Worm (Caenorhabditis elegans) whole organism, young adult: ENCODE results near the gene D2096.6.
A peak's percentile ranks its signal among the peaks of the same experiment; 100 is the strongest.

ENCODE experiments used
- B0336.3 ChIP-seq: fragments of 200-800 bp; sonication (Bioruptor generic); IDR thresholded peaks from 2 replicates; pipeline ENCODE4 v1.3.6; 2022; ENCODE audit warnings: missing genetic modification characterization, missing compliant biosample characterization
- C17E4.6 ChIP-seq: fragments of 200-800 bp; sonication (Bioruptor generic); IDR thresholded peaks from 2 replicates; pipeline ENCODE4 v1.3.6; 2022; ENCODE audit warnings: missing genetic modification reagents, missing genetic modification characterization, missing compliant biosample characterization
- F22D6.2 ChIP-seq: sonication (generic microtip); optimal IDR thresholded peaks from 2 replicates; lab custom pipeline; 2016; ENCODE audit warnings: mild to moderate bottlenecking, missing genetic modification characterization, missing compliant biosample characterization
- F49E8.2 ChIP-seq: sonication (generic microtip); optimal IDR thresholded peaks from 3 replicates; lab custom pipeline; 2017; ENCODE audit warnings: missing genetic modification characterization, mild to moderate bottlenecking, missing compliant biosample characterization, antibody characterized with exemption, moderate library complexity; ENCODE audit not compliant: insufficient read depth
- K12H6.12 ChIP-seq: fragments of 200-800 bp; sonication (Bioruptor generic); optimal IDR thresholded peaks from 2 replicates; lab custom pipeline; 2018; ENCODE audit warnings: mild to moderate bottlenecking, missing genetic modification characterization, missing compliant biosample characterization
- Y56A3A.18 ChIP-seq: fragments of 200-800 bp; sonication (Bioruptor generic); IDR thresholded peaks from 2 replicates; pipeline ENCODE4 v1.3.6; 2022; ENCODE audit warnings: missing genetic modification reagents, missing genetic modification characterization, missing compliant biosample characterization
- Y95B8A.8 ChIP-seq: fragments of 200-800 bp; sonication (Bioruptor generic); IDR thresholded peaks from 2 replicates; pipeline ENCODE4 v1.3.6; 2022; ENCODE audit warnings: missing genetic modification reagents, missing genetic modification characterization, missing compliant biosample characterization
- akir-1 ChIP-seq: fragments of 200-800 bp; sonication (Bioruptor generic); optimal IDR thresholded peaks from 2 replicates; lab custom pipeline; 2018; ENCODE audit warnings: mild to moderate bottlenecking, missing genetic modification characterization, moderate library complexity, missing compliant biosample characterization
- attf-3 ChIP-seq: fragments of 200-800 bp; sonication (Bioruptor generic); conservative IDR thresholded peaks from 2 replicates; pipeline ENCODE4 v1.3.6; 2022; ENCODE audit warnings: missing genetic modification reagents, missing genetic modification characterization, missing compliant biosample characterization
- attf-5 ChIP-seq: fragments of 200-800 bp; sonication (Bioruptor generic); optimal IDR thresholded peaks from 2 replicates; lab custom pipeline; 2018; ENCODE audit warnings: mild to moderate bottlenecking, missing genetic modification characterization, missing compliant biosample characterization
- bed-1 ChIP-seq: fragments of 200-800 bp; sonication (Bioruptor generic); IDR thresholded peaks from 2 replicates; pipeline ENCODE4 v1.3.6; 2022; ENCODE audit warnings: missing genetic modification reagents, missing genetic modification characterization, missing compliant biosample characterization
- bed-2 ChIP-seq: fragments of 200-800 bp; sonication (Bioruptor generic); IDR thresholded peaks from 2 replicates; pipeline ENCODE4 v1.3.6; 2022; ENCODE audit warnings: missing genetic modification reagents, missing genetic modification characterization, missing compliant biosample characterization
- ceh-27 ChIP-seq: fragments of 200-800 bp; sonication (Bioruptor generic); optimal IDR thresholded peaks from 2 replicates; lab custom pipeline; 2018; ENCODE audit warnings: mild to moderate bottlenecking, missing genetic modification characterization, moderate library complexity, missing compliant biosample characterization
- ceh-40 ChIP-seq: fragments of 200-800 bp; sonication (Bioruptor generic); IDR thresholded peaks from 2 replicates; pipeline ENCODE4 v1.3.6; 2022; ENCODE audit warnings: missing genetic modification characterization, missing compliant biosample characterization
- ceh-91 ChIP-seq: fragments of 200-800 bp; sonication (Bioruptor generic); IDR thresholded peaks from 2 replicates; pipeline ENCODE4 v1.3.6; 2022; ENCODE audit warnings: missing genetic modification reagents, missing genetic modification characterization, missing compliant biosample characterization
- efl-1 ChIP-seq: fragments of 150-350 bp; optimal IDR thresholded peaks from 2 replicates; lab custom pipeline; 2014; ENCODE audit warnings: missing biosample characterization, missing genetic modification reagents, missing genetic modification characterization
- egl-18 ChIP-seq: fragments of 200-800 bp; sonication (Bioruptor generic); IDR thresholded peaks from 2 replicates; pipeline ENCODE4 v1.3.6; 2022; ENCODE audit warnings: missing genetic modification reagents, missing genetic modification characterization, missing compliant biosample characterization
- egrh-3 ChIP-seq: fragments of 200-800 bp; sonication (Bioruptor generic); IDR thresholded peaks from 2 replicates; pipeline ENCODE4 v1.3.6; 2022; ENCODE audit warnings: missing genetic modification reagents, missing genetic modification characterization, missing compliant biosample characterization
- hlh-12 ChIP-seq: sonication (generic microtip); optimal IDR thresholded peaks from 2 replicates; lab custom pipeline; 2016; ENCODE audit warnings: missing genetic modification characterization, missing compliant biosample characterization
- hsf-1 ChIP-seq: fragments of 200-800 bp; sonication (Bioruptor generic); IDR thresholded peaks from 2 replicates; pipeline ENCODE4 v1.3.6; 2022; ENCODE audit warnings: missing genetic modification reagents, missing genetic modification characterization, missing compliant biosample characterization
- lin-26 ChIP-seq: fragments of 200-800 bp; sonication (Bioruptor generic); IDR thresholded peaks from 2 replicates; pipeline ENCODE4 v1.3.6; 2022; ENCODE audit warnings: missing genetic modification reagents, missing genetic modification characterization, missing compliant biosample characterization
- lin-35 ChIP-seq, 3 experiments: fragments of 150-350 bp in 2 of 3; sonication (generic microtip) in 1 of 3; optimal IDR thresholded peaks; 2 replicates each; lab custom pipeline; 2014 to 2018; ENCODE audit warnings: missing biosample characterization in 3 of 3, missing genetic modification characterization in 3 of 3, missing genetic modification reagents in 3 of 3
- lin-40 ChIP-seq: sonication (generic microtip); optimal IDR thresholded peaks from 2 replicates; lab custom pipeline; 2016; ENCODE audit warnings: missing genetic modification characterization, mild to moderate bottlenecking, missing compliant biosample characterization, missing genotype, missing genetic modification reagents
- lsl-1 ChIP-seq: fragments of 200-800 bp; sonication (Bioruptor generic); optimal IDR thresholded peaks from 2 replicates; lab custom pipeline; 2018; ENCODE audit warnings: mild to moderate bottlenecking, missing genetic modification characterization, moderate library complexity, missing compliant biosample characterization
- mel-28 ChIP-seq: sonication (generic microtip); optimal IDR thresholded peaks from 2 replicates; lab custom pipeline; 2016; ENCODE audit warnings: borderline replicate concordance, mild to moderate bottlenecking, missing genetic modification characterization, missing compliant biosample characterization
- mxl-1 ChIP-seq: sonication (generic microtip); optimal IDR thresholded peaks from 2 replicates; lab custom pipeline; 2016; ENCODE audit warnings: missing genetic modification characterization, missing compliant biosample characterization
- nfya-2 ChIP-seq: fragments of 200-800 bp; sonication (Bioruptor generic); IDR thresholded peaks from 2 replicates; pipeline ENCODE4 v1.3.6; 2022; ENCODE audit warnings: missing genetic modification reagents, missing genetic modification characterization, missing compliant biosample characterization
- nfyb-1 ChIP-seq: fragments of 200-800 bp; sonication (Bioruptor generic); IDR thresholded peaks from 2 replicates; pipeline ENCODE4 v1.3.6; 2022; ENCODE audit warnings: missing genetic modification reagents, missing genetic modification characterization, missing compliant biosample characterization
- nhr-179 ChIP-seq: sonication (generic microtip); optimal IDR thresholded peaks from 2 replicates; lab custom pipeline; 2016; ENCODE audit warnings: mild to moderate bottlenecking, missing genetic modification characterization, missing compliant biosample characterization
- nhr-80 ChIP-seq: sonication (generic microtip); optimal IDR thresholded peaks from 2 replicates; lab custom pipeline; 2016; ENCODE audit warnings: missing genetic modification characterization, missing compliant biosample characterization
- pbrm-1 ChIP-seq: fragments of 200-800 bp; sonication (Bioruptor generic); IDR thresholded peaks from 2 replicates; pipeline ENCODE4 v1.3.6; 2022; ENCODE audit warnings: missing genetic modification reagents, missing genetic modification characterization, missing compliant biosample characterization
- rcor-1 ChIP-seq: fragments of 200-800 bp; sonication (Bioruptor generic); IDR thresholded peaks from 2 replicates; pipeline ENCODE4 v1.3.6; 2022; ENCODE audit warnings: missing genetic modification reagents, missing genetic modification characterization, missing compliant biosample characterization
- sea-2 ChIP-seq: fragments of 200-800 bp; sonication (Bioruptor generic); IDR thresholded peaks from 2 replicates; pipeline ENCODE4 v1.3.6; 2022; ENCODE audit warnings: missing genetic modification characterization, missing compliant biosample characterization
- snpc-1.1 ChIP-seq: sonication (generic microtip); optimal IDR thresholded peaks from 2 replicates; lab custom pipeline; 2017; ENCODE audit warnings: missing genetic modification characterization, mild to moderate bottlenecking, missing compliant biosample characterization, antibody characterized with exemption, moderate library complexity, missing genotype, missing genetic modification reagents; ENCODE audit not compliant: insufficient read depth
- snpc-1.3 ChIP-seq: sonication (generic microtip); optimal IDR thresholded peaks from 2 replicates; lab custom pipeline; 2017; ENCODE audit warnings: missing genetic modification characterization, mild to moderate bottlenecking, missing compliant biosample characterization, antibody characterized with exemption, moderate library complexity, missing genotype, missing genetic modification reagents; ENCODE audit not compliant: insufficient read depth
- snpc-3.4 ChIP-seq: sonication (generic microtip); optimal IDR thresholded peaks from 2 replicates; lab custom pipeline; 2017; ENCODE audit warnings: missing genetic modification characterization, mild to moderate bottlenecking, missing compliant biosample characterization, antibody characterized with exemption, moderate library complexity, missing genotype, missing genetic modification reagents
- snpc-4 ChIP-seq, 5 experiments: fragments of 150-350 bp in 1 of 5; sonication (generic microtip) in 4 of 5; optimal IDR thresholded peaks; 2 replicates each; lab custom pipeline; 2014 to 2018; ENCODE audit warnings: missing genetic modification characterization in 5 of 5, missing biosample characterization in 3 of 5, antibody characterized with exemption in 2 of 5, mild to moderate bottlenecking in 2 of 5, missing compliant biosample characterization in 2 of 5, missing genotype in 2 of 5, moderate library complexity in 2 of 5, missing genetic modification reagents in 1 of 5
- tbp1 ChIP-seq: fragments of 200-800 bp; sonication (Bioruptor generic); optimal IDR thresholded peaks from 2 replicates; lab custom pipeline; 2018; ENCODE audit warnings: mild to moderate bottlenecking, missing genetic modification characterization, missing compliant biosample characterization
- tlf-1 ChIP-seq: fragments of 200-800 bp; sonication (Bioruptor generic); optimal IDR thresholded peaks from 2 replicates; lab custom pipeline; 2018; ENCODE audit warnings: mild to moderate bottlenecking, missing genetic modification characterization, missing compliant biosample characterization
- xnd-1 ChIP-seq: sonication (generic microtip); optimal IDR thresholded peaks from 2 replicates; lab custom pipeline; 2016; ENCODE audit warnings: missing genotype, missing genetic modification reagents, missing genetic modification characterization, missing compliant biosample characterization
- ztf-25 ChIP-seq: fragments of 200-800 bp; sonication (Bioruptor generic); IDR thresholded peaks from 2 replicates; pipeline ENCODE4 v1.3.6; 2022; ENCODE audit warnings: missing genetic modification reagents, missing genetic modification characterization, missing compliant biosample characterization
- ztf-26 ChIP-seq: sonication (generic microtip); optimal IDR thresholded peaks from 2 replicates; lab custom pipeline; 2017; ENCODE audit warnings: missing genetic modification characterization, missing compliant biosample characterization
- ztf-3 ChIP-seq: fragments of 200-800 bp; sonication (Bioruptor generic); optimal IDR thresholded peaks from 2 replicates; lab custom pipeline; 2018; ENCODE audit warnings: mild to moderate bottlenecking, missing genetic modification characterization, missing compliant biosample characterization

Gene D2096.6

DNA sequence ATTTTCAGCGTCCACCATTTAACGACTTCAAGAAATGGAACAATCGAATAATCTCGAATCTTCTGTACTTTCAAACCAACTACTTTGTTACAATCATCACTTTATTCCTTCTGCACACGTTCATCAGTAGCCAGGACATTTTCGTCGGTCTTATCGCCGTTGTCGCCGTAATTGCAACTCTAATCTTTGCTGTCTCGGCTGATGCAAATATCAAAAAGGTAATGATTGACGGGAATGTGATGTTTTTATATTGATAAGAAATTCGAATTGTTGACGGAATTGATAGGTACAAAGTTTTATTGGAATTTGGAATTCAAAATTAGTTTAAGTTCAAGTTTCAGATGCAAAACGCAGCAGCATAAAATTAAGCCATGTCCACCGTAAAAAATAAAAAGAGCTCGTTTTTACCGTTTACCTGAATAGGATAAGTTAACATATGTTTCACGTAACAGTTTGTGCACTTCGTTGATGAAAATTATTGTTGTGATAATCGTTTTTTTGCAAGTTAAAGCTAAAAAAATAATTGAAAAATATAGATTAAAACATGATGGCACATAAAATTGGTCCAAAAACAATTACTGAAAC lies 11.3 kb upstream of the D2096.6 start (continued):
- TF ChIP-seq xnd-1 (tag; lab: Kevin White, UChicago): no peak

DNA sequence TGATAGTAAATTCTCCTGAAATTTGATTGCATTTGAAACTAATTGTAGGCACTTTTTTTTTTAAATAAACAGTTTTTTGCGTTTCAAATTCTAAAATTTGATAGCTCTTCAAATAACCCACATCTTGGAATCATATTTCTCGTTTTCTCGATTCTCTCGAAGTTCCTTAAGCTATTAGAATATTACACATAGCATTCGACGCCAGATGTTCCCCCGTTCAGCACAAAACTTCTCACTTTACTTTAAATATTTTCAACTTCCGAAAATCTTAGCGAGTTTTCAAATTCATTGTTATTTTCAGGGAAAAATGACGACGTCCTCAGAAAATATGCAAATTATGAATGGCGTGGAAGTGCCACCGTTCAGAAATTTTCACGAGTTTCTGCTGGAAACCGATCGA lies 10.6 kb upstream of the D2096.6 start, which contains the start of gene praf-3:
praf-3 (plus strand) TSS at position 301 of the 400 bp plus-strand sequence.
- TF ChIP-seq snpc-1.1 (tag; lab: Kevin White, UChicago): no peak
- no peak for TF ChIP-seq lin-35 (GFP tag; optimal IDR thresholded peaks at IDR 0.05; lab: Kevin White, UChicago)
- TF ChIP-seq ceh-91 (GFP tag; lab: Robert Waterston, UW): no peak
- TF ChIP-seq egl-18 (GFP tag; lab: Robert Waterston, UW): no peak
- TF ChIP-seq attf-3 (GFP tag; lab: Robert Waterston, UW): no peak
- no peak for TF ChIP-seq nhr-179 (tag; lab: Kevin White, UChicago)
- TF ChIP-seq ceh-40: no peak
- TF ChIP-seq ztf-25 (GFP tag; lab: Robert Waterston, UW): no peak
- no peak for TF ChIP-seq ztf-26 (tag; lab: Kevin White, UChicago)
- no peak for TF ChIP-seq akir-1 (GFP tag; lab: Kevin White, UChicago)
- TF ChIP-seq mxl-1: no peak
- TF ChIP-seq efl-1: no peak
- no peak for TF ChIP-seq bed-1

DNA sequence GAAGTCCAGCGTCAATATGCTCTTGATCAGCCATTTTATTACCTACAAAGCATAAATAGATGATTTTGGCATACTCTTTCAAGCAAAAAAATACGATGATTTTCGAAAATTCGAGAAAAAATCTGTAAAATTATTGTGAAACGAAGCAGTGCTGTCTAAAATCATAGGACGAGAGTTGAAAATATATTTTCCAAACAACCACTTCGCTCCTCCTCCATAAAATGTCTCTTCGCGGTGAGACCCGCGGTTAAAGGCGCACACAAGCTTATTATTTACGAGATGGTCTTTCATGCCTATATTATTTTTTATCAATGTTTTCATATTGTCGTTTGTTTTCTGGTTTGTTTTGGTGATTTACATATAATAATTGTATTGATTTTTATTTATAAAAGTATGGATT lies 10.2 kb upstream of the D2096.6 start, which contains the start of gene nap-1:
nap-1 (minus strand) TSS at position 42 of the 400 bp plus-strand sequence.
- no peak for TF ChIP-seq F22D6.2 (tag; lab: Kevin White, UChicago)
- no peak for TF ChIP-seq mel-28 (tag; lab: Kevin White, UChicago)
- no peak for TF ChIP-seq tlf-1
- no peak for TF ChIP-seq hlh-12 (tag; lab: Kevin White, UChicago)
- TF ChIP-seq F49E8.2 (tag; lab: Kevin White, UChicago): no peak
- no peak for TF ChIP-seq K12H6.12
- peak; percentile 58 for TF ChIP-seq nhr-80 (tag; lab: Kevin White, UChicago)
- TF ChIP-seq B0336.3 (GFP tag; lab: Robert Waterston, UW): no peak
- peak; percentile 55 for TF ChIP-seq ceh-27 (GFP tag; lab: Kevin White, UChicago)
- peak; percentile 75 for TF ChIP-seq attf-5 (GFP tag; lab: Kevin White, UChicago)
- TF ChIP-seq C17E4.6 (GFP tag; lab: Robert Waterston, UW): no peak
- no peak for TF ChIP-seq ceh-40
- TF ChIP-seq snpc-4 (GFP tag; optimal IDR thresholded peaks at IDR 0.05; lab: Kevin White, UChicago): no peak
- TF ChIP-seq snpc-4 (tag; optimal IDR thresholded peaks at IDR 0.05; lab: Kevin White, UChicago): peak in 2 of 4 experiments; percentile 53 to 80
- TF ChIP-seq tbp1 (GFP tag; lab: Kevin White, UChicago): peak; percentile 55
- no peak for TF ChIP-seq nfya-2 (GFP tag; lab: Robert Waterston, UW)
- no peak; the same call in 1 of the 2 replicates for TF ChIP-seq egrh-3 (GFP tag; lab: Robert Waterston, UW)
- TF ChIP-seq nfyb-1 (GFP tag; lab: Robert Waterston, UW): 0 out of 2 replicates have a peak, but pooled peaks have one; percentile 49
- TF ChIP-seq lsl-1 (GFP tag; lab: Kevin White, UChicago): peak; percentile 28
- TF ChIP-seq lin-40: peak; percentile 37
- TF ChIP-seq attf-3 (GFP tag; lab: Robert Waterston, UW): no peak
- no peak for TF ChIP-seq bed-2 (GFP tag; lab: Robert Waterston, UW)
- TF ChIP-seq snpc-3.4 (tag; lab: Kevin White, UChicago): no peak
- TF ChIP-seq Y56A3A.18 (GFP tag; lab: Robert Waterston, UW): no peak
- TF ChIP-seq Y95B8A.8: no peak
- TF ChIP-seq snpc-1.1 (tag; lab: Kevin White, UChicago): no peak
- peak; percentile 27; the same call in 1 of the 2 replicates for TF ChIP-seq pbrm-1 (GFP tag; lab: Robert Waterston, UW)
- peak; percentile 6 for TF ChIP-seq snpc-1.3 (tag; lab: Kevin White, UChicago)
- TF ChIP-seq hsf-1: no peak
- TF ChIP-seq xnd-1 (tag; lab: Kevin White, UChicago): no peak
- no peak for TF ChIP-seq ztf-3 (GFP tag; lab: Kevin White, UChicago)
- TF ChIP-seq rcor-1 (GFP tag; lab: Robert Waterston, UW): peak; percentile 51; the same call in 1 of the 2 replicates
- TF ChIP-seq lin-26: no peak
- TF ChIP-seq sea-2 (GFP tag; lab: Robert Waterston, UW): no peak
